Fruit fly (Drosophila melanogaster) whole organism, embryonic: ENCODE data around the gene Pep.

ENCODE experiments used
- BEAF-32 ChIP-seq: fragments of 200-800 bp; sonication (Bioruptor generic); optimal IDR thresholded peaks from 3 replicates; lab custom pipeline; 2017; ENCODE audit warnings: missing biosample characterization, missing genetic modification characterization, mild to moderate bottlenecking, moderate library complexity, missing genetic modification reagents
- CG1024 ChIP-seq: fragments of 200-800 bp; sonication (Bioruptor generic); IDR thresholded peaks from 2 replicates; pipeline ENCODE4 v1.3.6; 2022; ENCODE audit warnings: missing biosample characterization, missing genetic modification characterization
- CG11085 ChIP-seq: fragments of 200-800 bp; sonication (Bioruptor generic); IDR thresholded peaks from 2 replicates; pipeline ENCODE4 v1.3.6; 2022; ENCODE audit warnings: missing biosample characterization, missing genetic modification characterization
- CG12104 ChIP-seq: fragments of 200-800 bp; sonication (Bioruptor generic); optimal IDR thresholded peaks from 3 replicates; lab custom pipeline; 2016; ENCODE audit warnings: missing biosample characterization, missing genetic modification characterization
- CG13123 ChIP-seq: fragments of 200-800 bp; sonication (Bioruptor generic); optimal IDR thresholded peaks from 2 replicates; lab custom pipeline; 2016; ENCODE audit warnings: missing biosample characterization, missing genetic modification characterization
- CG14014 ChIP-seq: fragments of 200-800 bp; sonication (Bioruptor generic); IDR thresholded peaks from 2 replicates; pipeline ENCODE4 v1.3.6; 2022; ENCODE audit warnings: missing biosample characterization, missing genetic modification characterization
- CG14050 ChIP-seq: fragments of 200-800 bp; sonication (Bioruptor generic); IDR thresholded peaks from 3 replicates; pipeline ENCODE4 v1.3.6; 2022; ENCODE audit warnings: missing biosample characterization, missing genetic modification characterization
- CG16815 ChIP-seq: fragments of 200-800 bp; sonication (Bioruptor generic); optimal IDR thresholded peaks from 3 replicates; lab custom pipeline; 2017; ENCODE audit warnings: missing biosample characterization, mild to moderate bottlenecking, missing genetic modification characterization
- CG17359 ChIP-seq: fragments of 200-800 bp; sonication (Bioruptor generic); optimal IDR thresholded peaks from 3 replicates; lab custom pipeline; 2018; ENCODE audit warnings: missing biosample characterization, mild to moderate bottlenecking, missing genetic modification characterization, moderate library complexity
- CG1832 ChIP-seq: fragments of 200-800 bp; sonication (Bioruptor generic); optimal IDR thresholded peaks from 2 replicates; lab custom pipeline; 2017; ENCODE audit warnings: missing biosample characterization, mild to moderate bottlenecking, missing genetic modification characterization, inconsistent platforms
- CG2889 ChIP-seq: fragments of 200-800 bp; sonication (Bioruptor generic); IDR thresholded peaks from 3 replicates; pipeline ENCODE4 v1.3.6; 2022; ENCODE audit warnings: missing biosample characterization, missing genetic modification characterization
- CG6683 ChIP-seq: fragments of 200-800 bp; sonication (Bioruptor generic); optimal IDR thresholded peaks from 2 replicates; lab custom pipeline; 2017; ENCODE audit warnings: missing biosample characterization, mild to moderate bottlenecking, missing genetic modification characterization, missing genetic modification reagents
- CG6854 ChIP-seq: fragments of 200-800 bp; sonication (Bioruptor generic); optimal IDR thresholded peaks from 3 replicates; lab custom pipeline; 2017; ENCODE audit warnings: missing biosample characterization, mild to moderate bottlenecking, missing genetic modification characterization
- CG7372 ChIP-seq: fragments of 200-800 bp; sonication (Bioruptor generic); IDR thresholded peaks from 2 replicates; pipeline ENCODE4 v1.3.6; 2022; ENCODE audit warnings: missing biosample characterization, missing genetic modification characterization
- CG7556 ChIP-seq: fragments of 200-800 bp; sonication (Bioruptor generic); optimal IDR thresholded peaks from 2 replicates; lab custom pipeline; 2017; ENCODE audit warnings: missing biosample characterization, mild to moderate bottlenecking, missing genetic modification characterization
- CG8089 ChIP-seq: fragments of 200-800 bp; sonication (Bioruptor generic); optimal IDR thresholded peaks from 3 replicates; lab custom pipeline; 2016; ENCODE audit warnings: missing biosample characterization, missing genetic modification characterization
- CG8281 ChIP-seq: fragments of 200-800 bp; sonication (Bioruptor generic); optimal IDR thresholded peaks from 2 replicates; lab custom pipeline; 2018; ENCODE audit warnings: missing biosample characterization, mild to moderate bottlenecking, missing genetic modification characterization, moderate library complexity
- Chrac-16 ChIP-seq: fragments of 200-800 bp; sonication (Bioruptor generic); optimal IDR thresholded peaks from 3 replicates; lab custom pipeline; 2016; ENCODE audit warnings: missing biosample characterization, missing genetic modification characterization
- Dp ChIP-seq: fragments of 200-800 bp; sonication (Bioruptor generic); optimal IDR thresholded peaks from 2 replicates; lab custom pipeline; 2018; ENCODE audit warnings: missing biosample characterization, mild to moderate bottlenecking, missing genetic modification characterization, moderate library complexity
- E2f2 ChIP-seq: fragments of 200-800 bp; sonication (Bioruptor generic); IDR thresholded peaks from 2 replicates; pipeline ENCODE4 v1.3.6; 2022; ENCODE audit warnings: missing biosample characterization, missing genetic modification characterization
- GATAe ChIP-seq: fragments of 200-800 bp; sonication (Bioruptor generic); conservative IDR thresholded peaks from 2 replicates; pipeline ENCODE4 v1.3.6; 2022; ENCODE audit warnings: missing biosample characterization, missing genetic modification characterization
- Lim3 ChIP-seq: fragments of 200-800 bp; sonication (Bioruptor generic); IDR thresholded peaks from 2 replicates; pipeline ENCODE4 v1.3.6; 2022; ENCODE audit warnings: missing biosample characterization, missing genetic modification characterization
- NFAT ChIP-seq: fragments of 200-800 bp; sonication (Bioruptor generic); IDR thresholded peaks from 2 replicates; pipeline ENCODE4 v1.3.6; 2022; ENCODE audit warnings: missing biosample characterization, missing genetic modification characterization
- Six4 ChIP-seq: fragments of 200-800 bp; sonication (Bioruptor generic); optimal IDR thresholded peaks from 2 replicates; lab custom pipeline; 2016; ENCODE audit warnings: missing biosample characterization, missing genetic modification characterization
- Xbp1 ChIP-seq: fragments of 200-800 bp; sonication (Bioruptor generic); optimal IDR thresholded peaks from 3 replicates; lab custom pipeline; 2016; ENCODE audit warnings: missing biosample characterization, mild to moderate bottlenecking, missing genetic modification characterization
- bsh ChIP-seq, 2 experiments: fragments of 200-800 bp; sonication (Bioruptor generic); optimal IDR thresholded peaks; 2 replicates each; lab custom pipeline; 2017 to 2018; ENCODE audit warnings: mild to moderate bottlenecking in 2 of 2, missing biosample characterization in 2 of 2, missing genetic modification characterization in 2 of 2, moderate library complexity in 1 of 2
- cas ChIP-seq: fragments of 200-800 bp; sonication (Bioruptor generic); IDR thresholded peaks from 2 replicates; pipeline ENCODE4 v1.3.6; 2022; ENCODE audit warnings: missing biosample characterization, missing genetic modification characterization
- chn ChIP-seq: fragments of 200-800 bp; sonication (Bioruptor generic); optimal IDR thresholded peaks from 2 replicates; lab custom pipeline; 2016; ENCODE audit warnings: missing biosample characterization, missing genetic modification characterization
- croc ChIP-seq: fragments of 200-800 bp; sonication (Bioruptor generic); conservative IDR thresholded peaks from 3 replicates; pipeline ENCODE4 v1.3.6; 2022; ENCODE audit warnings: missing biosample characterization, missing genetic modification characterization
- disco-r ChIP-seq: fragments of 200-800 bp; sonication (Bioruptor generic); optimal IDR thresholded peaks from 2 replicates; lab custom pipeline; 2016; ENCODE audit warnings: missing biosample characterization, missing genetic modification characterization
- dm ChIP-seq: fragments of 200-800 bp; sonication (Bioruptor generic); optimal IDR thresholded peaks from 3 replicates; lab custom pipeline; 2016; ENCODE audit warnings: missing biosample characterization, missing genetic modification characterization
- dpn ChIP-seq, 2 experiments: fragments of 200-800 bp; sonication (Bioruptor generic); optimal IDR thresholded peaks; 3 replicates each; lab custom pipeline; 2016; ENCODE audit warnings: missing biosample characterization in 2 of 2, missing genetic modification characterization in 2 of 2
- dysf ChIP-seq: fragments of 200-800 bp; sonication (Bioruptor generic); IDR thresholded peaks from 3 replicates; pipeline ENCODE4 v1.3.6; 2022; ENCODE audit warnings: missing biosample characterization, missing genetic modification characterization
- exex ChIP-seq: fragments of 200-800 bp; sonication (Bioruptor generic); optimal IDR thresholded peaks from 4 replicates; lab custom pipeline; 2018; ENCODE audit warnings: missing biosample characterization, mild to moderate bottlenecking, missing genetic modification characterization, moderate library complexity
- fd102C ChIP-seq: fragments of 200-800 bp; sonication (Bioruptor generic); optimal IDR thresholded peaks from 2 replicates; lab custom pipeline; 2018; ENCODE audit warnings: missing biosample characterization, mild to moderate bottlenecking, missing genetic modification characterization, moderate library complexity
- fd3F ChIP-seq: fragments of 200-800 bp; sonication (Bioruptor generic); optimal IDR thresholded peaks from 2 replicates; lab custom pipeline; 2018; ENCODE audit warnings: missing biosample characterization, mild to moderate bottlenecking, missing genetic modification characterization, moderate library complexity
- grn ChIP-seq: fragments of 200-800 bp; sonication (Bioruptor generic); optimal IDR thresholded peaks from 3 replicates; lab custom pipeline; 2017; ENCODE audit warnings: missing biosample characterization, missing genetic modification characterization
- gsb-n ChIP-seq: fragments of 200-800 bp; sonication (Bioruptor generic); optimal IDR thresholded peaks from 3 replicates; lab custom pipeline; 2018; ENCODE audit warnings: missing biosample characterization, mild to moderate bottlenecking, missing genetic modification characterization
- hkb ChIP-seq, 2 experiments: fragments of 200-800 bp in 1 of 2; fragments of >200 bp in 1 of 2; sonication (Bioruptor generic) in 1 of 2; IDR thresholded peaks in 1 of 2; optimal IDR thresholded peaks in 1 of 2; 2 replicates each; pipeline versions ENCODE4 v1.3.6 to Lab custom; 2017 to 2022; ENCODE audit warnings: missing biosample characterization in 1 of 2, missing genetic modification characterization in 1 of 2
- lola ChIP-seq, 3 experiments: fragments of >200 bp in 2 of 3; fragments of 200-800 bp in 1 of 3; sonication (Bioruptor generic) in 1 of 3; optimal IDR thresholded peaks; 2 replicates each; lab custom pipeline; 2017 to 2019; ENCODE audit warnings: missing biosample characterization in 3 of 3, missing genetic modification characterization in 3 of 3, mild to moderate bottlenecking in 1 of 3, moderate library complexity in 1 of 3
- lov ChIP-seq, 2 experiments: fragments of 200-800 bp in 1 of 2; fragments of >200 bp in 1 of 2; sonication (Bioruptor generic) in 1 of 2; IDR thresholded peaks in 1 of 2; optimal IDR thresholded peaks in 1 of 2; 2 replicates in 1 of 2; 3 replicates in 1 of 2; pipeline versions ENCODE4 v1.3.6 to Lab custom; 2017 to 2022; ENCODE audit warnings: missing biosample characterization in 1 of 2, missing genetic modification characterization in 1 of 2
- p53 ChIP-seq: fragments of 200-800 bp; sonication (Bioruptor generic); optimal IDR thresholded peaks from 2 replicates; lab custom pipeline; 2016; ENCODE audit warnings: missing biosample characterization, missing genetic modification characterization
- pfk ChIP-seq: fragments of 200-800 bp; sonication (Bioruptor generic); optimal IDR thresholded peaks from 2 replicates; lab custom pipeline; 2018; ENCODE audit warnings: missing biosample characterization, mild to moderate bottlenecking, missing genetic modification characterization, moderate library complexity
- schlank ChIP-seq: fragments of 200-800 bp; sonication (Bioruptor generic); optimal IDR thresholded peaks from 2 replicates; lab custom pipeline; 2018; ENCODE audit warnings: missing biosample characterization, mild to moderate bottlenecking, missing genetic modification characterization
- scrt ChIP-seq: fragments of 200-800 bp; sonication (Bioruptor generic); optimal IDR thresholded peaks from 2 replicates; lab custom pipeline; 2018; ENCODE audit warnings: missing biosample characterization, mild to moderate bottlenecking, missing genetic modification characterization, moderate library complexity
- sob ChIP-seq: fragments of 200-800 bp; sonication (Bioruptor generic); IDR thresholded peaks from 2 replicates; pipeline ENCODE4 v1.3.6; 2022; ENCODE audit warnings: missing biosample characterization, missing genetic modification characterization
- tx ChIP-seq: fragments of 200-800 bp; sonication (Bioruptor generic); optimal IDR thresholded peaks from 2 replicates; lab custom pipeline; 2016; ENCODE audit warnings: missing biosample characterization, missing genetic modification characterization

The Pep gene

dm6 chr3L:17658423-17659267, 13.8 kb upstream of the Pep start (continued):
- TF ChIP-seq CG2889 (peak; percentile 92), chn (GFP tag; lab: Kevin White, UChicago) (peak; percentile 88), CG13123 (peak; percentile 61), CG7556 (GFP tag; lab: Kevin White, UChicago) (peak; percentile 72), CG7372 (GFP tag; lab: Robert Waterston, UW) (peak; percentile 89), CG8281 (peak; percentile 36), gsb-n (tag; lab: Kevin White, UChicago) (peak; percentile 85), scrt (GFP tag; lab: Kevin White, UChicago) (peak; percentile 81), Lim3 (GFP tag; lab: Robert Waterston, UW) (peak; percentile 74; the same call in 1 of the 2 replicates), CG6683 (peak; percentile 73), grn (peak; percentile 30), pfk (GFP tag; lab: Kevin White, UChicago) (no peak), CG14050 (GFP tag; lab: Robert Waterston, UW) (peak; percentile 85), CG1024 (GFP tag; lab: Robert Waterston, UW) (peak; percentile 79), disco-r (GFP tag; lab: Kevin White, UChicago) (peak; percentile 75), fd102C (no peak), dysf (GFP tag; lab: Robert Waterston, UW) (peak; percentile 93), bsh (GFP tag; optimal IDR thresholded peaks at IDR 0.05; lab: Kevin White, UChicago) (peak in 1 of 2 experiments; percentile 91), Dp (GFP tag; lab: Kevin White, UChicago) (no peak), BEAF-32 (no peak), CG14014 (peak; percentile 92), croc (GFP tag; lab: Robert Waterston, UW) (peak; percentile 62; the same call in 2 of the 3 replicates), CG6854 (peak; percentile 72), E2f2 (GFP tag; lab: Robert Waterston, UW) (peak; percentile 73), sob (GFP tag; lab: Robert Waterston, UW) (peak; percentile 95), Six4 (peak; percentile 74), CG17359 (tag; lab: Kevin White, UChicago) (peak; percentile 91), exex (tag; lab: Kevin White, UChicago) (peak; percentile 86), fd3F (GFP tag; lab: Kevin White, UChicago) (peak; percentile 82), tx (peak; percentile 84), CG1832 (GFP tag; lab: Kevin White, UChicago) (no peak), CG8089 (GFP tag; lab: Kevin White, UChicago) (peak; percentile 74), CG12104 (GFP tag; lab: Kevin White, UChicago) (peak; percentile 27), CG16815 (GFP tag; lab: Kevin White, UChicago) (peak; percentile 76), Chrac-16 (GFP tag; lab: Kevin White, UChicago) (peak; percentile 78), lov (optimal IDR thresholded peaks at IDR 0.05; lab: Kevin White, UChicago) (no peak), lov (GFP tag; IDR thresholded peaks at IDR 0.05; lab: Robert Waterston, UW) (peak; percentile 87), dm (GFP tag; lab: Kevin White, UChicago) (peak; percentile 81), schlank (peak; percentile 92), p53 (GFP tag; lab: Kevin White, UChicago) (peak; percentile 70), CG11085 (GFP tag; lab: Robert Waterston, UW) (peak; percentile 93), NFAT (peak; percentile 97), dpn (GFP tag; optimal IDR thresholded peaks at IDR 0.05; lab: Kevin White, UChicago) (peak; percentile 93 to 94), Xbp1 (peak; percentile 86), cas (peak; percentile 85), hkb (optimal IDR thresholded peaks at IDR 0.05; lab: Kevin White, UChicago) (no peak), hkb (GFP tag; IDR thresholded peaks at IDR 0.05; lab: Robert Waterston, UW) (peak; percentile 91), lola (GFP tag; optimal IDR thresholded peaks at IDR 0.05; lab: Kevin White, UChicago) (peak in 1 of 3 experiments; percentile 65), GATAe (peak; percentile 82)
